Worm (Caenorhabditis elegans) whole organism, L4 larva: ENCODE data around the gene spcs-2.

Experiments
- aha-1 ChIP-seq: fragments of 150-350 bp; peaks from one replicate; lab custom pipeline; 2014; ENCODE audit warnings: missing biosample characterization, missing genetic modification characterization
- ama-1 ChIP-seq: fragments of 150-350 bp; optimal IDR thresholded peaks from 2 replicates; lab custom pipeline; 2014; ENCODE audit warnings: inconsistent platforms, mixed read lengths
- ceh-82 ChIP-seq: sonication (generic microtip); optimal IDR thresholded peaks from 2 replicates; lab custom pipeline; 2017; ENCODE audit warnings: missing biosample characterization, missing genetic modification characterization
- daf-12 ChIP-seq: fragments of 150-350 bp; optimal IDR thresholded peaks from 2 replicates; lab custom pipeline; 2014; ENCODE audit warnings: missing biosample characterization, missing genetic modification reagents, missing genetic modification characterization
- fkh-10 ChIP-seq: fragments of 150-350 bp; optimal IDR thresholded peaks from 2 replicates; lab custom pipeline; 2014; ENCODE audit warnings: missing biosample characterization, missing genetic modification reagents, missing genetic modification characterization
- fos-1 ChIP-seq: fragments of 150-350 bp; optimal IDR thresholded peaks from 2 replicates; lab custom pipeline; 2014; ENCODE audit warnings: missing biosample characterization, missing genetic modification characterization
- mdl-1 ChIP-seq, 2 experiments: fragments of 150-350 bp in 1 of 2; sonication (generic microtip) in 1 of 2; optimal IDR thresholded peaks; 2 replicates each; lab custom pipeline; 2014 to 2017; ENCODE audit warnings: missing biosample characterization in 2 of 2, missing genetic modification characterization in 2 of 2
- zfp-2 ChIP-seq: sonication (generic microtip); optimal IDR thresholded peaks from 2 replicates; lab custom pipeline; 2016; ENCODE audit warnings: mild to moderate bottlenecking, missing genetic modification characterization, missing compliant biosample characterization
- zfp-3 ChIP-seq: fragments of 200-800 bp; sonication (Bioruptor generic); conservative IDR thresholded peaks from 2 replicates; pipeline ENCODE4 v1.3.6; 2022; ENCODE audit warnings: missing genetic modification reagents, missing genetic modification characterization, missing compliant biosample characterization

DNA sequence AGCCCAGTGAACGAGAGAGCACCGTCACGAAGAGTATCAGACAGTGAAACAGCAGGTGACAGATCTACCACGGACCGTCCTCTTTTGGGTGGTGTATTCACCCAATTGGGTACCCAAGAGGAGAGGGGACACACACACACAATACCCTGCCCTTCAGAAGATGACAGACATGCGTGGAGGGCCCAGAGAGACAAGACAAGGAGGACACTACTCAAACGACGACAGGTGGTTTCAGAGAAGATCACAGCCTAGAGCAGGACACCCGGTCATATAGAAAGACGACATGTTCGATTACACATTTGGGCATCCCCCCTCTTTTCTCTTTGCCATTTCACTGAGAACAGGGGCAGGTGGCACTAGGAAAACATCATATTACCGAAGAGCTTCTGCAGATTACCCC, 19.4 kb downstream of the spcs-2 start:
- TF ChIP-seq daf-12 (no peak), zfp-2 (no peak), ama-1 (lab: Kevin White, UChicago) (no peak), mdl-1 (tag; optimal IDR thresholded peaks at IDR 0.05; lab: Kevin White, UChicago) (no peak), fos-1 (tag; lab: Kevin White, UChicago) (no peak), fkh-10 (GFP tag; lab: Kevin White, UChicago) (no peak), aha-1 (no peak), ceh-82 (tag; lab: Kevin White, UChicago) (no peak), zfp-3 (GFP tag; lab: Robert Waterston, UW) (no peak)
